Worm (Caenorhabditis elegans) whole organism, L4 larva: ENCODE data around the gene srx-93.
A peak's percentile ranks its signal among the peaks of the same experiment; 100 is the strongest.

ENCODE experiments used
- F10B5.3 ChIP-seq: sonication (generic microtip); optimal IDR thresholded peaks from 2 replicates; lab custom pipeline; 2016; ENCODE audit warnings: mild to moderate bottlenecking, missing genetic modification characterization, missing compliant biosample characterization
- F26F4.8 ChIP-seq: fragments of 200-800 bp; sonication (Bioruptor generic); conservative IDR thresholded peaks from 2 replicates; pipeline ENCODE4 v1.3.6; 2022; ENCODE audit warnings: missing genetic modification characterization, missing compliant biosample characterization
- F49E8.2 ChIP-seq: sonication (generic microtip); optimal IDR thresholded peaks from 2 replicates; lab custom pipeline; 2016; ENCODE audit warnings: missing compliant biosample characterization, mild to moderate bottlenecking, missing genetic modification characterization, borderline replicate concordance
- Y5F2A.4 ChIP-seq: fragments of 200-800 bp; sonication (Bioruptor generic); optimal IDR thresholded peaks from 2 replicates; lab custom pipeline; 2018; ENCODE audit warnings: mild to moderate bottlenecking, missing genetic modification characterization, missing compliant biosample characterization
- ZK337.2 ChIP-seq: fragments of 200-800 bp; sonication (Bioruptor generic); IDR thresholded peaks from 2 replicates; pipeline ENCODE4 v1.3.6; 2022; ENCODE audit warnings: missing genetic modification reagents, missing genetic modification characterization, missing compliant biosample characterization
- aha-1 ChIP-seq: fragments of 150-350 bp; peaks from one replicate; lab custom pipeline; 2014; ENCODE audit warnings: missing biosample characterization, missing genetic modification characterization
- ceh-20 ChIP-seq: fragments of 200-800 bp; sonication (Bioruptor generic); IDR thresholded peaks from 2 replicates; pipeline ENCODE4 v1.3.6; 2022; ENCODE audit warnings: missing genetic modification reagents, missing genetic modification characterization, missing compliant biosample characterization
- ctbp-1 ChIP-seq: fragments of 200-800 bp; sonication (Bioruptor generic); IDR thresholded peaks from 2 replicates; pipeline ENCODE4 v1.3.6; 2022; ENCODE audit warnings: missing genetic modification reagents, missing genetic modification characterization, missing compliant biosample characterization
- daf-12 ChIP-seq: fragments of 150-350 bp; optimal IDR thresholded peaks from 2 replicates; lab custom pipeline; 2014; ENCODE audit warnings: missing biosample characterization, missing genetic modification reagents, missing genetic modification characterization
- daf-16 ChIP-seq, 3 experiments: sonication (generic microtip); optimal IDR thresholded peaks; 2 replicates each; lab custom pipeline; 2016 to 2017; ENCODE audit warnings: missing genetic modification characterization in 3 of 3, missing genetic modification reagents in 3 of 3, mild to moderate bottlenecking in 2 of 3, missing compliant biosample characterization in 2 of 3, missing biosample characterization in 1 of 3, moderate library complexity in 1 of 3
- daf-8 ChIP-seq: fragments of 200-800 bp; sonication (Bioruptor generic); IDR thresholded peaks from 2 replicates; pipeline ENCODE4 v1.3.6; 2022; ENCODE audit warnings: missing genetic modification characterization, missing compliant biosample characterization
- dmd-6 ChIP-seq: fragments of 200-800 bp; sonication (Bioruptor generic); IDR thresholded peaks from 2 replicates; pipeline ENCODE4 v1.3.6; 2022; ENCODE audit warnings: missing genetic modification reagents, missing genetic modification characterization, missing compliant biosample characterization
- dve-1 ChIP-seq: sonication (generic microtip); optimal IDR thresholded peaks from 2 replicates; lab custom pipeline; 2017; ENCODE audit warnings: antibody characterized with exemption, mild to moderate bottlenecking, missing genetic modification characterization, missing compliant biosample characterization; ENCODE audit not compliant: insufficient read depth
- hif-1 ChIP-seq, 2 experiments: sonication (generic microtip); optimal IDR thresholded peaks; 2 replicates each; lab custom pipeline; 2016 to 2017; ENCODE audit warnings: missing compliant biosample characterization in 2 of 2, missing genetic modification characterization in 2 of 2, missing genetic modification reagents in 2 of 2, missing genotype in 2 of 2, mild to moderate bottlenecking in 1 of 2
- hlh-11 ChIP-seq: fragments of 200-800 bp; sonication (Bioruptor generic); optimal IDR thresholded peaks from 2 replicates; lab custom pipeline; 2018; ENCODE audit warnings: mild to moderate bottlenecking, missing genetic modification characterization, missing compliant biosample characterization
- hlh-30 ChIP-seq: sonication (generic microtip); optimal IDR thresholded peaks from 2 replicates; lab custom pipeline; 2017; ENCODE audit warnings: antibody characterized with exemption, mild to moderate bottlenecking, missing genetic modification characterization, missing compliant biosample characterization; ENCODE audit not compliant: insufficient read depth
- jun-1 ChIP-seq: fragments of 150-350 bp; optimal IDR thresholded peaks from 2 replicates; lab custom pipeline; 2014; ENCODE audit warnings: missing biosample characterization, missing genetic modification reagents, missing genetic modification characterization
- lim-7 ChIP-seq: fragments of 200-800 bp; sonication (Bioruptor generic); IDR thresholded peaks from 2 replicates; pipeline ENCODE4 v1.3.6; 2022; ENCODE audit warnings: missing genetic modification characterization, missing compliant biosample characterization
- lsy-2 ChIP-seq, 2 experiments: fragments of 150-350 bp in 1 of 2; sonication (generic microtip) in 1 of 2; optimal IDR thresholded peaks; 2 replicates each; lab custom pipeline; 2014 to 2017; ENCODE audit warnings: missing biosample characterization in 2 of 2, missing genetic modification characterization in 2 of 2
- mdl-1 ChIP-seq, 2 experiments: fragments of 150-350 bp in 1 of 2; sonication (generic microtip) in 1 of 2; optimal IDR thresholded peaks; 2 replicates each; lab custom pipeline; 2014 to 2017; ENCODE audit warnings: missing biosample characterization in 2 of 2, missing genetic modification characterization in 2 of 2
- mep-1 ChIP-seq: fragments of 150-350 bp; sonication (generic microtip); optimal IDR thresholded peaks from 3 replicates; lab custom pipeline; 2014; ENCODE audit warnings: missing biosample characterization, missing genetic modification characterization
- mxl-2 ChIP-seq: fragments of 200-800 bp; sonication (Bioruptor generic); conservative IDR thresholded peaks from 2 replicates; pipeline ENCODE4 v1.3.6; 2022; ENCODE audit warnings: missing genetic modification reagents, missing genetic modification characterization, missing compliant biosample characterization
- nhr-102 ChIP-seq: sonication (generic microtip); optimal IDR thresholded peaks from 2 replicates; lab custom pipeline; 2016; ENCODE audit warnings: mild to moderate bottlenecking, missing genetic modification characterization, moderate library complexity, missing compliant biosample characterization
- nhr-111 ChIP-seq: fragments of 200-800 bp; sonication (Bioruptor generic); optimal IDR thresholded peaks from 2 replicates; lab custom pipeline; 2018; ENCODE audit warnings: mild to moderate bottlenecking, missing genetic modification characterization, missing compliant biosample characterization
- nhr-28 ChIP-seq: fragments of 150-350 bp; optimal IDR thresholded peaks from 2 replicates; lab custom pipeline; 2014; ENCODE audit warnings: missing biosample characterization, missing genetic modification characterization
- nhr-48 ChIP-seq: sonication (generic microtip); optimal IDR thresholded peaks from 2 replicates; lab custom pipeline; 2016; ENCODE audit warnings: mild to moderate bottlenecking, missing genetic modification characterization, missing compliant biosample characterization
- nhr-77 ChIP-seq: fragments of 150-350 bp; optimal IDR thresholded peaks from 2 replicates; lab custom pipeline; 2014; ENCODE audit warnings: missing biosample characterization, missing genetic modification characterization
- php-3 ChIP-seq: fragments of 200-800 bp; sonication (Bioruptor generic); IDR thresholded peaks from 2 replicates; pipeline ENCODE4 v1.3.6; 2022; ENCODE audit warnings: missing genetic modification reagents, missing genetic modification characterization, missing compliant biosample characterization
- pqm-1 ChIP-seq: sonication (generic microtip); optimal IDR thresholded peaks from 2 replicates; lab custom pipeline; 2017; ENCODE audit warnings: missing biosample characterization, missing genetic modification characterization
- saeg-2 ChIP-seq: fragments of 200-800 bp; sonication (Bioruptor generic); IDR thresholded peaks from 2 replicates; pipeline ENCODE4 v1.3.6; 2022; ENCODE audit warnings: missing genetic modification reagents, missing genetic modification characterization, missing compliant biosample characterization
- spr-1 ChIP-seq: sonication (generic microtip); optimal IDR thresholded peaks from 2 replicates; lab custom pipeline; 2016; ENCODE audit warnings: mild to moderate bottlenecking, missing genetic modification characterization, missing compliant biosample characterization
- tra-1 ChIP-seq: fragments of 200-800 bp; sonication (Bioruptor generic); IDR thresholded peaks from 2 replicates; pipeline ENCODE4 v1.3.6; 2022; ENCODE audit warnings: missing genetic modification reagents, missing genetic modification characterization, missing compliant biosample characterization
- unc-130 ChIP-seq: sonication (generic microtip); optimal IDR thresholded peaks from 2 replicates; lab custom pipeline; 2016; ENCODE audit warnings: missing genetic modification reagents, missing genetic modification characterization, missing compliant biosample characterization
- unc-39 ChIP-seq: sonication (generic microtip); optimal IDR thresholded peaks from 2 replicates; lab custom pipeline; 2017; ENCODE audit warnings: missing biosample characterization, missing genetic modification characterization
- unc-62 ChIP-seq, 3 experiments: fragments of 150-350 bp in 1 of 3; sonication (generic microtip); optimal IDR thresholded peaks in 2 of 3; peaks in 1 of 3; 1 replicate in 1 of 3; 2 replicates in 2 of 3; lab custom pipeline; 2014 to 2017; ENCODE audit warnings: missing biosample characterization in 3 of 3, missing genetic modification characterization in 3 of 3, missing genetic modification reagents in 3 of 3, missing genotype in 1 of 3
- zip-11 ChIP-seq: fragments of 200-800 bp; sonication (Bioruptor generic); IDR thresholded peaks from 2 replicates; pipeline ENCODE4 v1.3.6; 2022; ENCODE audit warnings: missing genetic modification characterization, missing compliant biosample characterization
- ztf-7 ChIP-seq: fragments of 150-350 bp; optimal IDR thresholded peaks from 2 replicates; lab custom pipeline; 2014; ENCODE audit warnings: missing biosample characterization, missing genetic modification characterization

Gene srx-93

ce11 chrV:3632249-3633030 is 11.9 kb upstream of the srx-93 start:
- TF ChIP-seq php-3 (GFP tag; lab: Robert Waterston, UW): peak; percentile 72; the same call in 1 of the 2 replicates
- peak; percentile 67 for TF ChIP-seq nhr-48 (tag; lab: Kevin White, UChicago)
- TF ChIP-seq mxl-2 (GFP tag; lab: Robert Waterston, UW): no peak
- TF ChIP-seq hlh-11 (tag; lab: Kevin White, UChicago): peak; percentile 76
- peak; percentile 74 for TF ChIP-seq nhr-102 (tag; lab: Kevin White, UChicago)
- TF ChIP-seq spr-1 (tag; lab: Kevin White, UChicago): no peak
- no peak for TF ChIP-seq daf-16 (GFP tag; optimal IDR thresholded peaks at IDR 0.05; lab: Kevin White, UChicago)
- peak; percentile 96 for TF ChIP-seq daf-16 (tag; optimal IDR thresholded peaks at IDR 0.05; lab: Kevin White, UChicago)
- TF ChIP-seq dve-1 (tag; lab: Kevin White, UChicago): peak; percentile 83
- peak; percentile 67 for TF ChIP-seq nhr-28
- TF ChIP-seq Y5F2A.4 (GFP tag; lab: Kevin White, UChicago): no peak
- TF ChIP-seq unc-62 (GFP tag; optimal IDR thresholded peaks at IDR 0.05 in 1 of 2; lab: Kevin White, UChicago): no peak
- TF ChIP-seq unc-62 (tag; optimal IDR thresholded peaks at IDR 0.05; lab: Kevin White, UChicago): no peak
- no peak for TF ChIP-seq nhr-111 (GFP tag; lab: Kevin White, UChicago)
- TF ChIP-seq unc-39 (tag; lab: Kevin White, UChicago): no peak
- TF ChIP-seq mep-1 (tag; lab: Kevin White, UChicago): peak; percentile 47
- TF ChIP-seq aha-1: no peak
- peak; percentile 78 for TF ChIP-seq nhr-77 (tag; lab: Kevin White, UChicago)
- peak in 1 of 2 experiments; percentile 27 for TF ChIP-seq mdl-1 (tag; optimal IDR thresholded peaks at IDR 0.05; lab: Kevin White, UChicago)
- no peak for TF ChIP-seq zip-11 (GFP tag; lab: Robert Waterston, UW)
- TF ChIP-seq pqm-1 (tag; lab: Kevin White, UChicago): peak; percentile 31
- no peak for TF ChIP-seq F26F4.8 (GFP tag; lab: Robert Waterston, UW)
- peak; percentile 68 for TF ChIP-seq hlh-30 (tag; lab: Kevin White, UChicago)
- no peak for TF ChIP-seq saeg-2 (GFP tag; lab: Robert Waterston, UW)
- TF ChIP-seq dmd-6: peak; percentile 88
- TF ChIP-seq unc-130: no peak
- peak in 1 of 2 experiments; percentile 8 for TF ChIP-seq hif-1 (tag; optimal IDR thresholded peaks at IDR 0.05; lab: Kevin White, UChicago)
- no peak for TF ChIP-seq jun-1 (tag; lab: Kevin White, UChicago)

- no peak for TF ChIP-seq dve-1 (tag; lab: Kevin White, UChicago)
- TF ChIP-seq ztf-7: no peak
- TF ChIP-seq ZK337.2: no peak
- TF ChIP-seq daf-12 (tag; lab: Kevin White, UChicago): no peak
- TF ChIP-seq F10B5.3 (tag; lab: Kevin White, UChicago): no peak
- no peak for TF ChIP-seq ceh-20 (GFP tag; lab: Robert Waterston, UW)
- no peak for TF ChIP-seq F49E8.2 (tag; lab: Kevin White, UChicago)
- no peak for TF ChIP-seq lim-7 (GFP tag; lab: Robert Waterston, UW)
- TF ChIP-seq tra-1 (GFP tag; lab: Robert Waterston, UW): no peak
- TF ChIP-seq daf-8 (GFP tag; lab: Robert Waterston, UW): no peak
- TF ChIP-seq lsy-2 (tag; optimal IDR thresholded peaks at IDR 0.05; lab: Kevin White, UChicago): no peak
- no peak for TF ChIP-seq ctbp-1 (GFP tag; lab: Robert Waterston, UW)
- no peak for TF ChIP-seq hlh-11 (tag; lab: Kevin White, UChicago)
Observed at ce11 chrV:3631591-3631990, 11.1 kb upstream of the srx-93 start, which contains the start of gene F59B1.6. Gene F59B1.6, minus strand, starts transcription at chrV:3631691.
